Worm (Caenorhabditis elegans) whole organism, early embryonic: Measurements from ENCODE around the gene srxa-14.

Experiments used
- B0310.2 ChIP-seq: sonication (generic microtip); optimal IDR thresholded peaks from 2 replicates; lab custom pipeline; 2016; ENCODE audit warnings: mild to moderate bottlenecking, missing genetic modification characterization, missing compliant biosample characterization
- F13C5.2 ChIP-seq: sonication (generic microtip); optimal IDR thresholded peaks from 2 replicates; lab custom pipeline; 2017; ENCODE audit warnings: mild to moderate bottlenecking, missing genetic modification characterization, inconsistent platforms, missing compliant biosample characterization
- aly-1 ChIP-seq: sonication (generic microtip); optimal IDR thresholded peaks from 2 replicates; lab custom pipeline; 2016; ENCODE audit warnings: missing genetic modification characterization, missing compliant biosample characterization
- ama-1 ChIP-seq: fragments of 150-350 bp; optimal IDR thresholded peaks from 2 replicates; lab custom pipeline; 2014
- ceh-36 ChIP-seq: sonication (generic microtip); optimal IDR thresholded peaks from 2 replicates; lab custom pipeline; 2016; ENCODE audit warnings: missing genetic modification characterization, inconsistent platforms, missing compliant biosample characterization
- ets-7 ChIP-seq: sonication (generic microtip); optimal IDR thresholded peaks from 2 replicates; lab custom pipeline; 2016; ENCODE audit warnings: missing genotype, missing genetic modification characterization, missing compliant biosample characterization
- flt-1 ChIP-seq: fragments of 200-800 bp; sonication (Bioruptor generic); IDR thresholded peaks from 2 replicates; pipeline ENCODE4 v1.3.6; 2022; ENCODE audit warnings: missing genetic modification characterization, missing compliant biosample characterization
- hmbx-1 ChIP-seq: sonication (generic microtip); optimal IDR thresholded peaks from 2 replicates; lab custom pipeline; 2016; ENCODE audit warnings: mild to moderate bottlenecking, missing genetic modification characterization, missing compliant biosample characterization
- hmg-4 ChIP-seq: fragments of 200-800 bp; sonication (Bioruptor generic); optimal IDR thresholded peaks from 2 replicates; lab custom pipeline; 2018; ENCODE audit warnings: mild to moderate bottlenecking, missing genetic modification characterization, missing compliant biosample characterization
- hnd-1 ChIP-seq: sonication (generic microtip); optimal IDR thresholded peaks from 2 replicates; lab custom pipeline; 2016; ENCODE audit warnings: missing genetic modification characterization, missing compliant biosample characterization
- pes-1 ChIP-seq: fragments of 200-800 bp; sonication (Bioruptor generic); IDR thresholded peaks from 2 replicates; pipeline ENCODE4 v1.3.6; 2022; ENCODE audit warnings: missing genetic modification reagents, missing genetic modification characterization, missing compliant biosample characterization
- scrt-1 ChIP-seq: fragments of 200-800 bp; sonication (Bioruptor generic); IDR thresholded peaks from 2 replicates; pipeline ENCODE4 v1.3.6; 2022; ENCODE audit warnings: missing genetic modification characterization, missing compliant biosample characterization
- sea-1 ChIP-seq: fragments of 200-800 bp; sonication (Bioruptor generic); conservative IDR thresholded peaks from 2 replicates; pipeline ENCODE4 v1.3.6; 2022; ENCODE audit warnings: missing genetic modification characterization, missing compliant biosample characterization
- tra-4 ChIP-seq: sonication (generic microtip); optimal IDR thresholded peaks from 2 replicates; lab custom pipeline; 2017; ENCODE audit warnings: missing genetic modification characterization, missing compliant biosample characterization

ce11 chrV:20641896-20642295 lies 2.5 kb downstream of the srxa-14 start, which contains the start of gene srxa-15:
- TF ChIP-seq flt-1 (GFP tag; lab: Robert Waterston, UW) (no peak), hmg-4 (no peak), ama-1 (no peak), B0310.2 (tag; lab: Kevin White, UChicago) (no peak), tra-4 (tag; lab: Kevin White, UChicago) (no peak), ets-7 (tag; lab: Kevin White, UChicago) (no peak), hmbx-1 (tag; lab: Kevin White, UChicago) (no peak), aly-1 (tag; lab: Kevin White, UChicago) (no peak), pes-1 (GFP tag; lab: Robert Waterston, UW) (no peak), F13C5.2 (tag; lab: Kevin White, UChicago) (no peak), hnd-1 (tag; lab: Kevin White, UChicago) (no peak), scrt-1 (GFP tag; lab: Robert Waterston, UW) (no peak), sea-1 (GFP tag; lab: Robert Waterston, UW) (no peak), ceh-36 (tag; lab: Kevin White, UChicago) (no peak)
